Worm (Caenorhabditis elegans) whole organism, young adult: Measurements from ENCODE around the gene srd-31.

Experiments used
- B0035.1 ChIP-seq: sonication (generic microtip); optimal IDR thresholded peaks from 2 replicates; lab custom pipeline; 2016; ENCODE audit warnings: missing genetic modification characterization, mild to moderate bottlenecking, missing compliant biosample characterization, missing genotype, missing genetic modification reagents
- C06A6.2 ChIP-seq: fragments of 200-800 bp; sonication (Bioruptor generic); conservative IDR thresholded peaks from 2 replicates; pipeline ENCODE4 v1.3.6; 2022; ENCODE audit warnings: missing genetic modification characterization, missing compliant biosample characterization
- C17E4.6 ChIP-seq: fragments of 200-800 bp; sonication (Bioruptor generic); IDR thresholded peaks from 2 replicates; pipeline ENCODE4 v1.3.6; 2022; ENCODE audit warnings: missing genetic modification reagents, missing genetic modification characterization, missing compliant biosample characterization
- D2030.7 ChIP-seq: fragments of 200-800 bp; sonication (Bioruptor generic); IDR thresholded peaks from 2 replicates; pipeline ENCODE4 v1.3.6; 2022; ENCODE audit warnings: missing genetic modification reagents, missing genetic modification characterization, missing compliant biosample characterization
- F10E7.11 ChIP-seq: sonication (generic microtip); optimal IDR thresholded peaks from 2 replicates; lab custom pipeline; 2017; ENCODE audit warnings: mild to moderate bottlenecking, missing genetic modification characterization, moderate library complexity, missing compliant biosample characterization
- F22D6.2 ChIP-seq: sonication (generic microtip); optimal IDR thresholded peaks from 2 replicates; lab custom pipeline; 2016; ENCODE audit warnings: mild to moderate bottlenecking, missing genetic modification characterization, missing compliant biosample characterization
- F33H1.4 ChIP-seq: fragments of 200-800 bp; sonication (Bioruptor generic); IDR thresholded peaks from 2 replicates; pipeline ENCODE4 v1.3.6; 2022; ENCODE audit warnings: missing genetic modification reagents, missing genetic modification characterization, missing compliant biosample characterization
- F37B4.10 ChIP-seq: fragments of 200-800 bp; sonication (Bioruptor generic); IDR thresholded peaks from 2 replicates; pipeline ENCODE4 v1.3.6; 2022; ENCODE audit warnings: missing genetic modification characterization, missing compliant biosample characterization
- F49E8.2 ChIP-seq: sonication (generic microtip); optimal IDR thresholded peaks from 3 replicates; lab custom pipeline; 2017; ENCODE audit warnings: missing genetic modification characterization, mild to moderate bottlenecking, missing compliant biosample characterization, antibody characterized with exemption, moderate library complexity; ENCODE audit not compliant: insufficient read depth
- F52B5.7 ChIP-seq: sonication (generic microtip); optimal IDR thresholded peaks from 2 replicates; lab custom pipeline; 2016; ENCODE audit warnings: mild to moderate bottlenecking, missing genetic modification characterization, missing compliant biosample characterization
- F57C9.4 ChIP-seq: sonication (generic microtip); optimal IDR thresholded peaks from 2 replicates; lab custom pipeline; 2017; ENCODE audit warnings: mild to moderate bottlenecking, missing genetic modification characterization, missing compliant biosample characterization
- Y53F4B.3 ChIP-seq: fragments of 200-800 bp; sonication (Bioruptor generic); IDR thresholded peaks from 2 replicates; pipeline ENCODE4 v1.3.6; 2022; ENCODE audit warnings: missing genetic modification reagents, missing genetic modification characterization, missing compliant biosample characterization
- akir-1 ChIP-seq: fragments of 200-800 bp; sonication (Bioruptor generic); optimal IDR thresholded peaks from 2 replicates; lab custom pipeline; 2018; ENCODE audit warnings: mild to moderate bottlenecking, missing genetic modification characterization, moderate library complexity, missing compliant biosample characterization
- atf-7 ChIP-seq: sonication (generic microtip); optimal IDR thresholded peaks from 2 replicates; lab custom pipeline; 2017; ENCODE audit warnings: mild to moderate bottlenecking, missing genetic modification characterization, missing compliant biosample characterization
- athp-1 ChIP-seq: sonication (generic microtip); optimal IDR thresholded peaks from 2 replicates; lab custom pipeline; 2017; ENCODE audit warnings: mild to moderate bottlenecking, missing genetic modification characterization, missing compliant biosample characterization
- attf-3 ChIP-seq: fragments of 200-800 bp; sonication (Bioruptor generic); conservative IDR thresholded peaks from 2 replicates; pipeline ENCODE4 v1.3.6; 2022; ENCODE audit warnings: missing genetic modification reagents, missing genetic modification characterization, missing compliant biosample characterization
- ccch-3 ChIP-seq: fragments of 200-800 bp; sonication (Bioruptor generic); optimal IDR thresholded peaks from 2 replicates; lab custom pipeline; 2018; ENCODE audit warnings: mild to moderate bottlenecking, missing genetic modification characterization, missing compliant biosample characterization
- cebp-2 ChIP-seq: fragments of 200-800 bp; sonication (Bioruptor generic); IDR thresholded peaks from 2 replicates; pipeline ENCODE4 v1.3.6; 2022; ENCODE audit warnings: missing genetic modification characterization, missing compliant biosample characterization
- ceh-79 ChIP-seq: sonication (generic microtip); optimal IDR thresholded peaks from 2 replicates; lab custom pipeline; 2017; ENCODE audit warnings: mild to moderate bottlenecking, missing genetic modification characterization, missing compliant biosample characterization
- chd-7 ChIP-seq: sonication (generic microtip); optimal IDR thresholded peaks from 2 replicates; lab custom pipeline; 2016; ENCODE audit warnings: mild to moderate bottlenecking, missing genetic modification characterization, moderate library complexity, missing compliant biosample characterization
- die-1 ChIP-seq: sonication (generic microtip); optimal IDR thresholded peaks from 2 replicates; lab custom pipeline; 2016; ENCODE audit warnings: missing genotype, mild to moderate bottlenecking, missing genetic modification characterization, missing compliant biosample characterization
- dox-1 ChIP-seq: fragments of 200-800 bp; sonication (Bioruptor generic); IDR thresholded peaks from 2 replicates; pipeline ENCODE4 v1.3.6; 2022; ENCODE audit warnings: missing genetic modification reagents, missing genetic modification characterization, missing compliant biosample characterization
- dpl-1 ChIP-seq: fragments of 150-350 bp; optimal IDR thresholded peaks from 2 replicates; lab custom pipeline; 2014; ENCODE audit warnings: missing biosample characterization, missing genetic modification reagents, missing genetic modification characterization
- gei-17 ChIP-seq: fragments of 200-800 bp; sonication (Bioruptor generic); optimal IDR thresholded peaks from 2 replicates; lab custom pipeline; 2018; ENCODE audit warnings: mild to moderate bottlenecking, missing genetic modification characterization, missing compliant biosample characterization
- him-1 ChIP-seq: sonication (generic microtip); optimal IDR thresholded peaks from 2 replicates; lab custom pipeline; 2016; ENCODE audit warnings: missing genotype, missing genetic modification reagents, missing genetic modification characterization, missing compliant biosample characterization
- hlh-12 ChIP-seq: sonication (generic microtip); optimal IDR thresholded peaks from 2 replicates; lab custom pipeline; 2016; ENCODE audit warnings: missing genetic modification characterization, missing compliant biosample characterization
- hlh-26 ChIP-seq: fragments of 200-800 bp; sonication (Bioruptor generic); conservative IDR thresholded peaks from 2 replicates; pipeline ENCODE4 v1.3.6; 2022; ENCODE audit warnings: missing genetic modification reagents, missing genetic modification characterization, missing compliant biosample characterization
- lag-1 ChIP-seq: fragments of 200-800 bp; sonication (Bioruptor generic); IDR thresholded peaks from 2 replicates; pipeline ENCODE4 v1.3.6; 2022; ENCODE audit warnings: missing genetic modification reagents, missing genetic modification characterization, missing compliant biosample characterization
- let-526 ChIP-seq: fragments of 200-800 bp; sonication (Bioruptor generic); IDR thresholded peaks from 2 replicates; pipeline ENCODE4 v1.3.6; 2022; ENCODE audit warnings: missing genetic modification reagents, missing genetic modification characterization, missing compliant biosample characterization
- lir-1 ChIP-seq: fragments of 200-800 bp; sonication (Bioruptor generic); conservative IDR thresholded peaks from 2 replicates; pipeline ENCODE4 v1.3.6; 2022; ENCODE audit warnings: missing genetic modification reagents, missing genetic modification characterization, missing compliant biosample characterization
- lsl-1 ChIP-seq: fragments of 200-800 bp; sonication (Bioruptor generic); optimal IDR thresholded peaks from 2 replicates; lab custom pipeline; 2018; ENCODE audit warnings: mild to moderate bottlenecking, missing genetic modification characterization, moderate library complexity, missing compliant biosample characterization
- madf-8 ChIP-seq: fragments of 200-800 bp; sonication (Bioruptor generic); conservative IDR thresholded peaks from 2 replicates; pipeline ENCODE4 v1.3.6; 2022; ENCODE audit warnings: missing genetic modification reagents, missing genetic modification characterization, missing compliant biosample characterization
- nfya-1 ChIP-seq: sonication (generic microtip); optimal IDR thresholded peaks from 2 replicates; lab custom pipeline; 2017; ENCODE audit warnings: antibody characterized with exemption, missing compliant biosample characterization, missing genetic modification characterization, borderline replicate concordance; ENCODE audit not compliant: insufficient read depth
- nhr-27 ChIP-seq: fragments of 200-800 bp; sonication (Bioruptor generic); optimal IDR thresholded peaks from 2 replicates; lab custom pipeline; 2018; ENCODE audit warnings: mild to moderate bottlenecking, missing genetic modification characterization, moderate library complexity, missing compliant biosample characterization
- nhr-80 ChIP-seq: sonication (generic microtip); optimal IDR thresholded peaks from 2 replicates; lab custom pipeline; 2016; ENCODE audit warnings: missing genetic modification characterization, missing compliant biosample characterization
- nhr-90 ChIP-seq: sonication (generic microtip); optimal IDR thresholded peaks from 2 replicates; lab custom pipeline; 2016; ENCODE audit warnings: missing genotype, mild to moderate bottlenecking, missing genetic modification characterization, missing compliant biosample characterization
- pha-4 ChIP-seq: fragments of 150-350 bp; sonication (generic microtip); optimal IDR thresholded peaks from 2 replicates; lab custom pipeline; 2014; ENCODE audit warnings: missing biosample characterization, missing genetic modification reagents, missing genetic modification characterization
- rec-8 ChIP-seq, 2 experiments: sonication (generic microtip); optimal IDR thresholded peaks; 2 replicates each; lab custom pipeline; 2016; ENCODE audit warnings: mild to moderate bottlenecking in 2 of 2, missing genetic modification characterization in 2 of 2, missing genetic modification reagents in 2 of 2, missing genotype in 2 of 2, missing biosample characterization in 1 of 2, missing compliant biosample characterization in 1 of 2, moderate library complexity in 1 of 2
- snpc-1.1 ChIP-seq: sonication (generic microtip); optimal IDR thresholded peaks from 2 replicates; lab custom pipeline; 2017; ENCODE audit warnings: missing genetic modification characterization, mild to moderate bottlenecking, missing compliant biosample characterization, antibody characterized with exemption, moderate library complexity, missing genotype, missing genetic modification reagents; ENCODE audit not compliant: insufficient read depth
- snpc-4 ChIP-seq, 5 experiments: fragments of 150-350 bp in 1 of 5; sonication (generic microtip) in 4 of 5; optimal IDR thresholded peaks; 2 replicates each; lab custom pipeline; 2014 to 2018; ENCODE audit warnings: missing genetic modification characterization in 5 of 5, missing biosample characterization in 3 of 5, antibody characterized with exemption in 2 of 5, mild to moderate bottlenecking in 2 of 5, missing compliant biosample characterization in 2 of 5, missing genotype in 2 of 5, moderate library complexity in 2 of 5, missing genetic modification reagents in 1 of 5
- sptf-2 ChIP-seq: fragments of 200-800 bp; sonication (Bioruptor generic); optimal IDR thresholded peaks from 2 replicates; lab custom pipeline; 2018; ENCODE audit warnings: mild to moderate bottlenecking, missing genetic modification characterization, missing compliant biosample characterization
- tbp1 ChIP-seq: fragments of 200-800 bp; sonication (Bioruptor generic); optimal IDR thresholded peaks from 2 replicates; lab custom pipeline; 2018; ENCODE audit warnings: mild to moderate bottlenecking, missing genetic modification characterization, missing compliant biosample characterization
- ztf-25 ChIP-seq: fragments of 200-800 bp; sonication (Bioruptor generic); IDR thresholded peaks from 2 replicates; pipeline ENCODE4 v1.3.6; 2022; ENCODE audit warnings: missing genetic modification reagents, missing genetic modification characterization, missing compliant biosample characterization
- ztf-3 ChIP-seq: fragments of 200-800 bp; sonication (Bioruptor generic); optimal IDR thresholded peaks from 2 replicates; lab custom pipeline; 2018; ENCODE audit warnings: mild to moderate bottlenecking, missing genetic modification characterization, missing compliant biosample characterization

The srd-31 gene

ce11 chrV:7601443-7601842 is 33.1 kb downstream of the srd-31 start, which contains the start of gene scl-26:
TSS of gene scl-26 (minus strand) at chrV:7601543.
- TF ChIP-seq ztf-25 (GFP tag; lab: Robert Waterston, UW) (no peak), rec-8 (tag; optimal IDR thresholded peaks at IDR 0.05; lab: Kevin White, UChicago) (no peak), F37B4.10 (GFP tag; lab: Robert Waterston, UW) (no peak), cebp-2 (GFP tag; lab: Robert Waterston, UW) (no peak), die-1 (tag; lab: Kevin White, UChicago) (no peak), F10E7.11 (tag; lab: Kevin White, UChicago) (no peak), F52B5.7 (tag; lab: Kevin White, UChicago) (no peak), him-1 (tag; lab: Kevin White, UChicago) (no peak), nhr-80 (tag; lab: Kevin White, UChicago) (no peak), dox-1 (GFP tag; lab: Robert Waterston, UW) (no peak), athp-1 (tag; lab: Kevin White, UChicago) (no peak), lag-1 (GFP tag; lab: Robert Waterston, UW) (no peak), akir-1 (GFP tag; lab: Kevin White, UChicago) (no peak), nfya-1 (tag; lab: Kevin White, UChicago) (no peak), let-526 (GFP tag; lab: Robert Waterston, UW) (no peak), lsl-1 (no peak), pha-4 (tag; lab: Kevin White, UChicago) (no peak), D2030.7 (GFP tag; lab: Robert Waterston, UW) (no peak), B0035.1 (tag; lab: Kevin White, UChicago) (no peak)

- TF ChIP-seq sptf-2 (no peak), snpc-4 (GFP tag; optimal IDR thresholded peaks at IDR 0.05; lab: Kevin White, UChicago) (no peak), snpc-4 (tag; optimal IDR thresholded peaks at IDR 0.05; lab: Kevin White, UChicago) (no peak), ccch-3 (GFP tag; lab: Kevin White, UChicago) (no peak), attf-3 (no peak)
Observed at ce11 chrV:7600149-7600548, 34.4 kb downstream of the srd-31 start, which contains the start of gene C50E3.9. TSS of gene C50E3.9 (minus strand) at chrV:7600249.

ce11 chrV:7598269-7598668 is 36.3 kb downstream of the srd-31 start, which contains the start of gene C50E3.7:
TSS of gene C50E3.7 (minus strand) at chrV:7598369.
- TF ChIP-seq F33H1.4 (GFP tag; lab: Robert Waterston, UW), result no peak
- TF ChIP-seq C06A6.2 (GFP tag; lab: Robert Waterston, UW), result no peak
- no peak for TF ChIP-seq hlh-26
- no peak for TF ChIP-seq chd-7 (tag; lab: Kevin White, UChicago)
- no peak for TF ChIP-seq lir-1 (GFP tag; lab: Robert Waterston, UW)
- TF ChIP-seq dpl-1, result no peak
- TF ChIP-seq cebp-2 (GFP tag; lab: Robert Waterston, UW), result no peak
- TF ChIP-seq nhr-27, result no peak
- no peak for TF ChIP-seq F22D6.2 (tag; lab: Kevin White, UChicago)
- no peak for TF ChIP-seq F49E8.2 (tag; lab: Kevin White, UChicago)
- TF ChIP-seq ceh-79 (tag; lab: Kevin White, UChicago), result no peak

DNA sequence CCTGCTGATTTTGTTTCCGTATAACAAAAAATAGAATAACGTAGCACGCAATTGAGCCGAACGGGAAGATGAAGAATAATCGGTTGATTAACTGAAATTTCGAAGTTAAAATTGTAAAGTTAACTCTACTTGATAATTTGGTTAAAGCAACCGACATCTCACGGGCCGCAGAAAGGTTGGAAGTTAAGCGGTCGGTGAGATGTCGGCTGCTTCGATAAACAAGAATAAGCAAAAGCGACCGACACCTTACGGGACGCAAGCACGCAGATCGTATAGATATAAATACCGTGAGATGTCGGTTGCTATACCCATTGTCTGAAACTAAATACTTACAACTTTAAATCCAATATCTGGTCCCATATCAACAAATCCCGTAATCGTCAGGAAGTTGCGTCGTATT is 39.4 kb downstream of the srd-31 start:
- no peak for TF ChIP-seq hlh-12 (tag; lab: Kevin White, UChicago)
- TF ChIP-seq C17E4.6, result no peak
- TF ChIP-seq C06A6.2 (GFP tag; lab: Robert Waterston, UW), result no peak
- no peak for TF ChIP-seq madf-8 (GFP tag; lab: Robert Waterston, UW)
- no peak for TF ChIP-seq gei-17 (GFP tag; lab: Kevin White, UChicago)
- no peak for TF ChIP-seq nhr-90 (tag; lab: Kevin White, UChicago)
- no peak for TF ChIP-seq F33H1.4 (GFP tag; lab: Robert Waterston, UW)
- no peak for TF ChIP-seq snpc-4 (GFP tag; optimal IDR thresholded peaks at IDR 0.05; lab: Kevin White, UChicago)
- peak in 2 of 4 experiments; percentile 72 to 81 for TF ChIP-seq snpc-4 (tag; optimal IDR thresholded peaks at IDR 0.05; lab: Kevin White, UChicago)
- TF ChIP-seq Y53F4B.3 (GFP tag; lab: Robert Waterston, UW), result no peak
- no peak for TF ChIP-seq ztf-3 (GFP tag; lab: Kevin White, UChicago)
- TF ChIP-seq atf-7 (tag; lab: Kevin White, UChicago), result no peak
- TF ChIP-seq F10E7.11 (tag; lab: Kevin White, UChicago), result no peak
- TF ChIP-seq tbp1 (GFP tag; lab: Kevin White, UChicago), result no peak
- no peak for TF ChIP-seq F57C9.4 (tag; lab: Kevin White, UChicago)
- peak; percentile 59 for TF ChIP-seq snpc-1.1 (tag; lab: Kevin White, UChicago)
